Worm (Caenorhabditis elegans) whole organism, L1 larva: ENCODE measurements around the gene eri-12.

ENCODE experiments used
- C04F5.9 ChIP-seq: sonication (generic microtip); optimal IDR thresholded peaks from 2 replicates; lab custom pipeline; 2016; ENCODE audit warnings: missing genetic modification characterization, missing compliant biosample characterization
- C16A3.4 ChIP-seq: fragments of 150-350 bp; optimal IDR thresholded peaks from 2 replicates; lab custom pipeline; 2014; ENCODE audit warnings: missing biosample characterization, missing genetic modification characterization
- C34B4.2 ChIP-seq: sonication (generic microtip); optimal IDR thresholded peaks from 2 replicates; lab custom pipeline; 2017; ENCODE audit warnings: mild to moderate bottlenecking, missing genetic modification characterization, missing compliant biosample characterization
- F16B12.6 ChIP-seq: fragments of 150-350 bp; optimal IDR thresholded peaks from 2 replicates; lab custom pipeline; 2014; ENCODE audit warnings: missing biosample characterization, missing genetic modification characterization
- Y116A8C.19 ChIP-seq: sonication (generic microtip); optimal IDR thresholded peaks from 2 replicates; lab custom pipeline; 2016; ENCODE audit warnings: missing compliant biosample characterization, missing genetic modification characterization, borderline replicate concordance
- aly-2 ChIP-seq: fragments of 150-350 bp; optimal IDR thresholded peaks from 2 replicates; lab custom pipeline; 2014; ENCODE audit warnings: missing biosample characterization, missing genetic modification characterization
- ama-1 ChIP-seq: fragments of 150-350 bp; optimal IDR thresholded peaks from 2 replicates; lab custom pipeline; 2014
- blmp-1 ChIP-seq: fragments of 150-350 bp; optimal IDR thresholded peaks from 2 replicates; lab custom pipeline; 2014; ENCODE audit warnings: missing biosample characterization, missing genetic modification characterization
- ceh-82 ChIP-seq, 3 experiments: fragments of 150-350 bp in 1 of 3; sonication (generic microtip) in 2 of 3; optimal IDR thresholded peaks; 2 replicates each; lab custom pipeline; 2014 to 2017; ENCODE audit warnings: missing biosample characterization in 3 of 3, missing genetic modification characterization in 3 of 3
- ceh-88 ChIP-seq: fragments of 200-800 bp; sonication (Bioruptor generic); IDR thresholded peaks from 2 replicates; pipeline ENCODE4 v1.3.6; 2022; ENCODE audit warnings: missing genetic modification characterization, missing compliant biosample characterization
- ces-1 ChIP-seq: fragments of 150-350 bp; optimal IDR thresholded peaks from 2 replicates; lab custom pipeline; 2014; ENCODE audit warnings: missing biosample characterization, missing genetic modification reagents, missing genetic modification characterization
- dsc-1 ChIP-seq: sonication (generic microtip); optimal IDR thresholded peaks from 2 replicates; lab custom pipeline; 2016; ENCODE audit warnings: mild to moderate bottlenecking, missing genetic modification characterization, missing compliant biosample characterization
- efl-3 ChIP-seq: fragments of 200-800 bp; sonication (Bioruptor generic); optimal IDR thresholded peaks from 2 replicates; lab custom pipeline; 2018; ENCODE audit warnings: mild to moderate bottlenecking, missing genetic modification characterization, missing compliant biosample characterization
- egl-27 ChIP-seq, 2 experiments: fragments of 150-350 bp in 1 of 2; sonication (generic microtip); optimal IDR thresholded peaks; 3 replicates each; lab custom pipeline; 2017 to 2018; ENCODE audit warnings: missing biosample characterization in 2 of 2, missing genetic modification characterization in 2 of 2, missing genetic modification reagents in 2 of 2
- elt-2 ChIP-seq: sonication (generic microtip); optimal IDR thresholded peaks from 2 replicates; lab custom pipeline; 2016; ENCODE audit warnings: missing genetic modification characterization, mild to moderate bottlenecking, inconsistent platforms, missing compliant biosample characterization, missing genetic modification reagents
- elt-3 ChIP-seq, 6 experiments: fragments of 150-350 bp in 1 of 6; sonication (generic microtip); optimal IDR thresholded peaks; 2 replicates each; lab custom pipeline; 2017 to 2018; ENCODE audit warnings: missing biosample characterization in 6 of 6, missing genetic modification characterization in 6 of 6, inconsistent platforms in 1 of 6
- ets-5 ChIP-seq: fragments of 200-800 bp; sonication (Bioruptor generic); IDR thresholded peaks from 2 replicates; pipeline ENCODE4 v1.3.6; 2022; ENCODE audit warnings: missing genetic modification characterization, missing compliant biosample characterization
- fkh-4 ChIP-seq: sonication (generic microtip); optimal IDR thresholded peaks from 2 replicates; lab custom pipeline; 2016; ENCODE audit warnings: missing compliant biosample characterization, missing genetic modification characterization, borderline replicate concordance
- fkh-8 ChIP-seq: sonication (generic microtip); optimal IDR thresholded peaks from 2 replicates; lab custom pipeline; 2016; ENCODE audit warnings: mild to moderate bottlenecking, missing genetic modification characterization, missing compliant biosample characterization
- fos-1 ChIP-seq: fragments of 150-350 bp; optimal IDR thresholded peaks from 2 replicates; lab custom pipeline; 2014; ENCODE audit warnings: missing biosample characterization, missing genetic modification characterization
- grh-1 ChIP-seq: fragments of 200-800 bp; sonication (Bioruptor generic); IDR thresholded peaks from 2 replicates; pipeline ENCODE4 v1.3.6; 2022; ENCODE audit warnings: missing genetic modification reagents, missing genetic modification characterization, missing compliant biosample characterization
- hlh-17 ChIP-seq: fragments of 200-800 bp; sonication (Bioruptor generic); optimal IDR thresholded peaks from 2 replicates; lab custom pipeline; 2018; ENCODE audit warnings: missing genetic modification characterization, mild to moderate bottlenecking, missing compliant biosample characterization, moderate library complexity, borderline replicate concordance
- hlh-4 ChIP-seq: sonication (generic microtip); optimal IDR thresholded peaks from 2 replicates; lab custom pipeline; 2016; ENCODE audit warnings: mild to moderate bottlenecking, missing genetic modification characterization, missing compliant biosample characterization
- hpl-2 ChIP-seq: fragments of 150-350 bp; optimal IDR thresholded peaks from 2 replicates; lab custom pipeline; 2014; ENCODE audit warnings: missing biosample characterization, missing genetic modification reagents, missing genetic modification characterization
- lin-13 ChIP-seq: fragments of 150-350 bp; optimal IDR thresholded peaks from 2 replicates; lab custom pipeline; 2014; ENCODE audit warnings: missing biosample characterization, missing genetic modification reagents, missing genetic modification characterization
- lin-15B ChIP-seq: fragments of 150-350 bp; sonication (generic microtip); optimal IDR thresholded peaks from 3 replicates; lab custom pipeline; 2014; ENCODE audit warnings: missing biosample characterization, missing genetic modification characterization
- lsy-2 ChIP-seq, 2 experiments: fragments of 150-350 bp; optimal IDR thresholded peaks; 2 replicates each; lab custom pipeline; 2014; ENCODE audit warnings: missing biosample characterization in 2 of 2, missing genetic modification characterization in 2 of 2
- mab-9 ChIP-seq: fragments of 200-800 bp; sonication (Bioruptor generic); IDR thresholded peaks from 2 replicates; pipeline ENCODE4 v1.3.6; 2022; ENCODE audit warnings: missing genetic modification reagents, missing genetic modification characterization, missing compliant biosample characterization
- mep-1 ChIP-seq: fragments of 150-350 bp; optimal IDR thresholded peaks from 2 replicates; lab custom pipeline; 2014; ENCODE audit warnings: missing biosample characterization, missing genetic modification characterization
- nhr-11 ChIP-seq: fragments of 150-350 bp; optimal IDR thresholded peaks from 2 replicates; lab custom pipeline; 2014; ENCODE audit warnings: missing biosample characterization, missing genetic modification characterization
- nhr-12 ChIP-seq: sonication (generic microtip); optimal IDR thresholded peaks from 2 replicates; lab custom pipeline; 2017; ENCODE audit warnings: missing biosample characterization, missing genetic modification characterization
- nhr-19 ChIP-seq: fragments of 200-800 bp; sonication (Bioruptor generic); conservative IDR thresholded peaks from 2 replicates; pipeline ENCODE4 v1.3.6; 2022; ENCODE audit warnings: missing genetic modification characterization, missing compliant biosample characterization
- nhr-20 ChIP-seq: sonication (generic microtip); optimal IDR thresholded peaks from 2 replicates; lab custom pipeline; 2016; ENCODE audit warnings: mild to moderate bottlenecking, missing genetic modification characterization, missing compliant biosample characterization
- nhr-237 ChIP-seq: fragments of 150-350 bp; optimal IDR thresholded peaks from 2 replicates; lab custom pipeline; 2014; ENCODE audit warnings: missing biosample characterization, missing genetic modification characterization
- nhr-28 ChIP-seq: fragments of 150-350 bp; optimal IDR thresholded peaks from 2 replicates; lab custom pipeline; 2014; ENCODE audit warnings: missing biosample characterization, missing genetic modification characterization
- nhr-47 ChIP-seq: sonication (generic microtip); optimal IDR thresholded peaks from 2 replicates; lab custom pipeline; 2016; ENCODE audit warnings: mild to moderate bottlenecking, missing genetic modification characterization, moderate library complexity, missing compliant biosample characterization
- nhr-76 ChIP-seq: sonication (generic microtip); optimal IDR thresholded peaks from 2 replicates; lab custom pipeline; 2017; ENCODE audit warnings: missing biosample characterization, missing genetic modification characterization
- nhr-77 ChIP-seq: fragments of 150-350 bp; optimal IDR thresholded peaks from 2 replicates; lab custom pipeline; 2014; ENCODE audit warnings: missing biosample characterization, missing genetic modification characterization
- nhr-85 ChIP-seq: sonication (generic microtip); peaks from one replicate; lab custom pipeline; 2016; ENCODE audit warnings: missing genetic modification characterization, inconsistent platforms, missing compliant biosample characterization
- pag-3 ChIP-seq: sonication (generic microtip); optimal IDR thresholded peaks from 2 replicates; lab custom pipeline; 2017; ENCODE audit warnings: missing genetic modification characterization, mild to moderate bottlenecking, missing compliant biosample characterization, antibody characterized with exemption, borderline replicate concordance; ENCODE audit not compliant: insufficient read depth
- rnt-1 ChIP-seq: sonication (generic microtip); optimal IDR thresholded peaks from 2 replicates; lab custom pipeline; 2016; ENCODE audit warnings: mild to moderate bottlenecking, missing genetic modification characterization, moderate library complexity, missing compliant biosample characterization
- skn-1 ChIP-seq: fragments of 150-350 bp; optimal IDR thresholded peaks from 2 replicates; lab custom pipeline; 2014; ENCODE audit warnings: missing biosample characterization, missing genetic modification characterization
- snu-23 ChIP-seq: sonication (generic microtip); optimal IDR thresholded peaks from 2 replicates; lab custom pipeline; 2016; ENCODE audit warnings: missing genetic modification characterization, missing compliant biosample characterization
- sox-4 ChIP-seq: sonication (generic microtip); optimal IDR thresholded peaks from 2 replicates; lab custom pipeline; 2016; ENCODE audit warnings: missing genetic modification characterization, missing compliant biosample characterization
- sptf-1 ChIP-seq: fragments of 150-350 bp; optimal IDR thresholded peaks from 2 replicates; lab custom pipeline; 2014; ENCODE audit warnings: missing biosample characterization, missing genetic modification characterization
- swsn-7 ChIP-seq: sonication (generic microtip); optimal IDR thresholded peaks from 2 replicates; lab custom pipeline; 2016; ENCODE audit warnings: missing genetic modification characterization, missing compliant biosample characterization
- tlp-1 ChIP-seq: fragments of 150-350 bp; optimal IDR thresholded peaks from 2 replicates; lab custom pipeline; 2014; ENCODE audit warnings: missing biosample characterization, missing genetic modification characterization
- unc-130 ChIP-seq: fragments of 150-350 bp; optimal IDR thresholded peaks from 2 replicates; lab custom pipeline; 2017; ENCODE audit warnings: missing biosample characterization, missing genetic modification characterization, inconsistent platforms
- unc-30 ChIP-seq: sonication (generic microtip); optimal IDR thresholded peaks from 2 replicates; lab custom pipeline; 2017; ENCODE audit warnings: missing biosample characterization, missing genetic modification characterization
- unc-86 ChIP-seq: sonication (generic microtip); optimal IDR thresholded peaks from 2 replicates; lab custom pipeline; 2016; ENCODE audit warnings: missing genetic modification characterization, missing compliant biosample characterization
- vab-15 ChIP-seq: sonication (generic microtip); optimal IDR thresholded peaks from 2 replicates; lab custom pipeline; 2017; ENCODE audit warnings: missing genotype, mild to moderate bottlenecking, missing genetic modification characterization, missing compliant biosample characterization
- xbp-1 ChIP-seq: sonication (generic microtip); optimal IDR thresholded peaks from 2 replicates; lab custom pipeline; 2016; ENCODE audit warnings: missing genetic modification characterization, missing compliant biosample characterization
- zag-1 ChIP-seq: fragments of 150-350 bp; optimal IDR thresholded peaks from 2 replicates; lab custom pipeline; 2014; ENCODE audit warnings: missing biosample characterization, missing genetic modification characterization
- zip-4 ChIP-seq: fragments of 200-800 bp; sonication (Bioruptor generic); optimal IDR thresholded peaks from 2 replicates; lab custom pipeline; 2018; ENCODE audit warnings: mild to moderate bottlenecking, missing genetic modification characterization, moderate library complexity, missing compliant biosample characterization
- ztf-11 ChIP-seq, 2 experiments: sonication (generic microtip); optimal IDR thresholded peaks; 2 replicates each; lab custom pipeline; 2016 to 2017; ENCODE audit warnings: missing genetic modification characterization in 2 of 2, missing biosample characterization in 1 of 2, missing compliant biosample characterization in 1 of 2

Gene eri-12

DNA sequence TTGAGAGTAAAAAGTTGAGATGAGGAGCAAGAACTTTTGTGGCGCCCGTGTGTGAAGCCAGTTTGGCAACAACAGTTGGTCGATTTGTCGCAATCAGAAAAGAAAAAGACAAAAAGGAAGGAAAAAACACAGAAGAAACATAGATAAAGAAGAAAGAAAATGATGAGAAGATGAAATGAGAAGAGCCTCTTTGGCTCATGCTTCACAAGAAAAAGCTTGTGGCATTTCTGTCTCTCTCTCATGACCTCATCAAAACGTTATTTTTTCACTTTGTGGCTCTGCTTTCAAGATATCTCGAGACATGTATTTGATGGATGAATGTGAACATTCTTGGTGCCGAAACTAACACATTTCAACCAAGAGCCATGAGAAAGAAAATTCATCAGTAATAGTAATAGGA lies 43.6 kb upstream of the eri-12 start:
- no peak for TF ChIP-seq F16B12.6 (tag; lab: Kevin White, UChicago)
- no peak for TF ChIP-seq sptf-1 (tag; lab: Kevin White, UChicago)
- TF ChIP-seq hlh-4 (tag; lab: Kevin White, UChicago), result no peak
- no peak for TF ChIP-seq grh-1 (GFP tag; lab: Robert Waterston, UW)
- TF ChIP-seq zip-4 (GFP tag; lab: Kevin White, UChicago), result no peak
- no peak for TF ChIP-seq fkh-8 (tag; lab: Kevin White, UChicago)
- no peak for TF ChIP-seq nhr-12
- peak; percentile 8 for TF ChIP-seq mep-1
- no peak for TF ChIP-seq mab-9 (GFP tag; lab: Robert Waterston, UW)
- TF ChIP-seq egl-27 (tag; optimal IDR thresholded peaks at IDR 0.05; lab: Kevin White, UChicago), result no peak
- TF ChIP-seq lin-13 (GFP tag; lab: Kevin White, UChicago), result no peak
- peak; percentile 34 for TF ChIP-seq unc-130 (tag; lab: Kevin White, UChicago)
- no peak for TF ChIP-seq nhr-47 (tag; lab: Kevin White, UChicago)
- TF ChIP-seq blmp-1, result no peak
- TF ChIP-seq snu-23 (GFP tag; lab: Kevin White, UChicago), result peak; percentile 47
- TF ChIP-seq ama-1 (lab: Kevin White, UChicago), result no peak
- no peak for TF ChIP-seq ceh-88 (GFP tag; lab: Robert Waterston, UW)
- TF ChIP-seq nhr-20 (tag; lab: Kevin White, UChicago), result peak; percentile 8
- no peak for TF ChIP-seq ces-1 (GFP tag; lab: Kevin White, UChicago)
- TF ChIP-seq nhr-11, result no peak
- no peak for TF ChIP-seq hlh-17 (GFP tag; lab: Kevin White, UChicago)
- no peak for TF ChIP-seq lin-15B (tag; lab: Kevin White, UChicago)
- TF ChIP-seq ceh-82 (tag; optimal IDR thresholded peaks at IDR 0.05; lab: Kevin White, UChicago), result no peak
- no peak for TF ChIP-seq C04F5.9 (tag; lab: Kevin White, UChicago)
- TF ChIP-seq hpl-2, result no peak
- TF ChIP-seq fos-1 (tag; lab: Kevin White, UChicago), result no peak
- peak; percentile 34 for TF ChIP-seq nhr-19
- TF ChIP-seq aly-2, result no peak
- no peak for TF ChIP-seq efl-3 (GFP tag; lab: Kevin White, UChicago)
- no peak for TF ChIP-seq unc-86 (tag; lab: Kevin White, UChicago)
- TF ChIP-seq lsy-2 (tag; optimal IDR thresholded peaks at IDR 0.05; lab: Kevin White, UChicago), result peak; percentile 5 to 66
- peak; percentile 65 for TF ChIP-seq rnt-1 (tag; lab: Kevin White, UChicago)
- TF ChIP-seq vab-15 (tag; lab: Kevin White, UChicago), result no peak
- TF ChIP-seq zag-1 (tag; lab: Kevin White, UChicago), result no peak
- no peak for TF ChIP-seq nhr-76 (tag; lab: Kevin White, UChicago)
- no peak for TF ChIP-seq skn-1 (tag; lab: Kevin White, UChicago)
- no peak for TF ChIP-seq nhr-237 (tag; lab: Kevin White, UChicago)
- no peak for TF ChIP-seq swsn-7 (tag; lab: Kevin White, UChicago)
- TF ChIP-seq unc-30 (tag; lab: Kevin White, UChicago), result no peak
- no peak for TF ChIP-seq elt-3 (tag; optimal IDR thresholded peaks at IDR 0.05; lab: Kevin White, UChicago)
- TF ChIP-seq xbp-1 (tag; lab: Kevin White, UChicago), result no peak
- TF ChIP-seq ets-5 (GFP tag; lab: Robert Waterston, UW), result no peak
- no peak for TF ChIP-seq nhr-85 (tag; lab: Kevin White, UChicago)
- no peak for TF ChIP-seq nhr-28 (tag; lab: Kevin White, UChicago)
- TF ChIP-seq nhr-77, result no peak
- TF ChIP-seq tlp-1 (tag; lab: Kevin White, UChicago), result no peak
- TF ChIP-seq Y116A8C.19 (tag; lab: Kevin White, UChicago), result no peak
- peak; percentile 93 for TF ChIP-seq pag-3 (tag; lab: Kevin White, UChicago)
- TF ChIP-seq dsc-1 (tag; lab: Kevin White, UChicago), result no peak
- no peak for TF ChIP-seq fkh-4 (tag; lab: Kevin White, UChicago)
- TF ChIP-seq elt-2, result no peak
- TF ChIP-seq ztf-11 (tag; optimal IDR thresholded peaks at IDR 0.05; lab: Kevin White, UChicago), result no peak
- no peak for TF ChIP-seq C34B4.2
- no peak for TF ChIP-seq C16A3.4
- TF ChIP-seq sox-4 (tag; lab: Kevin White, UChicago), result no peak
